Fruit fly (Drosophila melanogaster) whole organism, embryonic: ENCODE results near the gene Takl1.

ENCODE experiments used
- Abd-B ChIP-seq: fragments of 200-800 bp; sonication (Bioruptor generic); optimal IDR thresholded peaks from 2 replicates; lab custom pipeline; 2018; ENCODE audit warnings: missing biosample characterization, mild to moderate bottlenecking, missing genetic modification characterization, moderate library complexity
- Bgb ChIP-seq: fragments of 200-800 bp; sonication (Bioruptor generic); IDR thresholded peaks from 2 replicates; pipeline ENCODE4 v1.3.6; 2022; ENCODE audit warnings: missing biosample characterization, missing genetic modification characterization; ENCODE audit not compliant: partially characterized antibody
- CG10654 ChIP-seq: fragments of 200-800 bp; sonication (Bioruptor generic); optimal IDR thresholded peaks from 2 replicates; lab custom pipeline; 2016; ENCODE audit warnings: missing biosample characterization, missing genetic modification characterization
- CG13624 ChIP-seq: fragments of 200-800 bp; sonication (Bioruptor generic); optimal IDR thresholded peaks from 2 replicates; lab custom pipeline; 2016; ENCODE audit warnings: missing biosample characterization, missing genetic modification characterization
- CG14667 ChIP-seq: fragments of 200-800 bp; sonication (Bioruptor generic); IDR thresholded peaks from 2 replicates; pipeline ENCODE4 v1.3.6; 2022; ENCODE audit warnings: missing biosample characterization, missing genetic modification characterization
- CG17361 ChIP-seq: fragments of 200-800 bp; sonication (Bioruptor generic); IDR thresholded peaks from 3 replicates; pipeline ENCODE4 v1.3.6; 2022; ENCODE audit warnings: missing biosample characterization, missing genetic modification characterization
- CG17612 ChIP-seq: fragments of 200-800 bp; sonication (Bioruptor generic); IDR thresholded peaks from 2 replicates; pipeline ENCODE4 v1.3.6; 2022; ENCODE audit warnings: missing biosample characterization, missing genetic modification characterization
- CG17829 ChIP-seq: fragments of 200-800 bp; optimal IDR thresholded peaks from 2 replicates; lab custom pipeline; 2019; ENCODE audit warnings: missing biosample characterization, mild to moderate bottlenecking, missing genetic modification characterization, moderate library complexity
- CG2875 ChIP-seq: fragments of 200-800 bp; sonication (Bioruptor generic); optimal IDR thresholded peaks from 2 replicates; lab custom pipeline; 2017; ENCODE audit warnings: missing biosample characterization, mild to moderate bottlenecking, missing genetic modification characterization, missing genetic modification reagents
- CG30431 ChIP-seq: fragments of 200-800 bp; sonication (Bioruptor generic); optimal IDR thresholded peaks from 2 replicates; lab custom pipeline; 2017; ENCODE audit warnings: missing biosample characterization, missing genetic modification characterization
- CG3407 ChIP-seq: fragments of 200-800 bp; sonication (Bioruptor generic); optimal IDR thresholded peaks from 2 replicates; lab custom pipeline; 2018; ENCODE audit warnings: missing biosample characterization, mild to moderate bottlenecking, missing genetic modification characterization
- CG3995 ChIP-seq: fragments of 200-800 bp; sonication (Bioruptor generic); optimal IDR thresholded peaks from 3 replicates; lab custom pipeline; 2016; ENCODE audit warnings: missing biosample characterization, missing genetic modification characterization
- CG4328 ChIP-seq: fragments of 200-800 bp; sonication (Bioruptor generic); optimal IDR thresholded peaks from 3 replicates; lab custom pipeline; 2017; ENCODE audit warnings: missing biosample characterization, missing genetic modification reagents, missing genetic modification characterization
- CG7786 ChIP-seq: fragments of 200-800 bp; sonication (Bioruptor generic); optimal IDR thresholded peaks from 2 replicates; lab custom pipeline; 2016; ENCODE audit warnings: missing biosample characterization, missing genetic modification characterization
- CG8089 ChIP-seq: fragments of 200-800 bp; sonication (Bioruptor generic); optimal IDR thresholded peaks from 3 replicates; lab custom pipeline; 2016; ENCODE audit warnings: missing biosample characterization, missing genetic modification characterization
- CTCF ChIP-seq: fragments of 200-800 bp; sonication (Bioruptor generic); optimal IDR thresholded peaks from 2 replicates; lab custom pipeline; 2017; ENCODE audit warnings: missing biosample characterization, mild to moderate bottlenecking, missing genetic modification characterization, moderate library complexity
- D ChIP-seq, 2 experiments: fragments of 200-800 bp in 1 of 2; fragments of >200 bp in 1 of 2; sonication (Bioruptor generic) in 1 of 2; optimal IDR thresholded peaks; 2 replicates in 1 of 2; 3 replicates in 1 of 2; lab custom pipeline; 2017; ENCODE audit warnings: mild to moderate bottlenecking in 1 of 2, missing biosample characterization in 1 of 2, missing genetic modification characterization in 1 of 2, missing genetic modification reagents in 1 of 2
- Dp ChIP-seq: fragments of 200-800 bp; sonication (Bioruptor generic); optimal IDR thresholded peaks from 2 replicates; lab custom pipeline; 2018; ENCODE audit warnings: missing biosample characterization, mild to moderate bottlenecking, missing genetic modification characterization, moderate library complexity
- Dref ChIP-seq: fragments of 200-800 bp; sonication (Bioruptor generic); IDR thresholded peaks from 2 replicates; pipeline ENCODE4 v1.3.6; 2022; ENCODE audit warnings: missing biosample characterization, missing genetic modification characterization
- H15 ChIP-seq: fragments of 200-800 bp; sonication (Bioruptor generic); IDR thresholded peaks from 3 replicates; pipeline ENCODE4 v1.3.6; 2022; ENCODE audit warnings: missing biosample characterization, missing genetic modification characterization
- HLHmδ ChIP-seq: fragments of 200-800 bp; sonication (Bioruptor generic); optimal IDR thresholded peaks from 2 replicates; lab custom pipeline; 2018; ENCODE audit warnings: missing biosample characterization, mild to moderate bottlenecking, missing genetic modification characterization, moderate library complexity
- Hr51 ChIP-seq, 2 experiments: fragments of 200-800 bp; sonication (Bioruptor generic); optimal IDR thresholded peaks; 2 replicates in 1 of 2; 3 replicates in 1 of 2; lab custom pipeline; 2016 to 2018; ENCODE audit warnings: missing biosample characterization in 2 of 2, missing genetic modification characterization in 2 of 2, mild to moderate bottlenecking in 1 of 2, moderate library complexity in 1 of 2
- Myb ChIP-seq: fragments of 200-800 bp; sonication (Bioruptor generic); optimal IDR thresholded peaks from 2 replicates; lab custom pipeline; 2016; ENCODE audit warnings: missing biosample characterization, missing genetic modification characterization
- NFAT ChIP-seq: fragments of 200-800 bp; sonication (Bioruptor generic); IDR thresholded peaks from 2 replicates; pipeline ENCODE4 v1.3.6; 2022; ENCODE audit warnings: missing biosample characterization, missing genetic modification characterization
- Nf-YC ChIP-seq: fragments of 200-800 bp; optimal IDR thresholded peaks from 3 replicates; lab custom pipeline; 2019; ENCODE audit warnings: missing biosample characterization, mild to moderate bottlenecking, missing genetic modification characterization, moderate library complexity
- NfI ChIP-seq: fragments of 200-800 bp; sonication (Bioruptor generic); optimal IDR thresholded peaks from 3 replicates; lab custom pipeline; 2018; ENCODE audit warnings: missing biosample characterization, mild to moderate bottlenecking, missing genetic modification characterization, moderate library complexity
- Rfx ChIP-seq: fragments of 200-800 bp; sonication (Bioruptor generic); IDR thresholded peaks from 2 replicates; pipeline ENCODE4 v1.3.6; 2022; ENCODE audit warnings: missing biosample characterization, missing genetic modification characterization
- Sin3A ChIP-seq: fragments of >200 bp; optimal IDR thresholded peaks from 2 replicates; lab custom pipeline; 2018
- ac ChIP-seq: fragments of 200-800 bp; sonication (Bioruptor generic); optimal IDR thresholded peaks from 3 replicates; lab custom pipeline; 2017; ENCODE audit warnings: missing biosample characterization, mild to moderate bottlenecking, missing genetic modification characterization
- amos ChIP-seq: fragments of 200-800 bp; sonication (Bioruptor generic); IDR thresholded peaks from 2 replicates; pipeline ENCODE4 v1.3.6; 2022; ENCODE audit warnings: missing biosample characterization, missing genetic modification characterization; ENCODE audit not compliant: partially characterized antibody
- bbx ChIP-seq: fragments of 200-800 bp; sonication (Bioruptor generic); IDR thresholded peaks from 2 replicates; pipeline ENCODE4 v1.3.6; 2022; ENCODE audit warnings: missing biosample characterization, missing genetic modification characterization; ENCODE audit not compliant: partially characterized antibody
- bigmax ChIP-seq: fragments of 200-800 bp; sonication (Bioruptor generic); optimal IDR thresholded peaks from 2 replicates; lab custom pipeline; 2018; ENCODE audit warnings: missing biosample characterization, mild to moderate bottlenecking, missing genetic modification characterization
- cas ChIP-seq: fragments of 200-800 bp; sonication (Bioruptor generic); IDR thresholded peaks from 2 replicates; pipeline ENCODE4 v1.3.6; 2022; ENCODE audit warnings: missing biosample characterization, missing genetic modification characterization
- dan ChIP-seq: fragments of 200-800 bp; sonication (Bioruptor generic); IDR thresholded peaks from 2 replicates; pipeline ENCODE4 v1.3.6; 2022; ENCODE audit warnings: missing biosample characterization, missing genetic modification characterization
- dati ChIP-seq: fragments of 200-800 bp; sonication (Bioruptor generic); IDR thresholded peaks from 2 replicates; pipeline ENCODE4 v1.3.6; 2022; ENCODE audit warnings: missing biosample characterization, missing genetic modification characterization
- dmrt11E ChIP-seq: fragments of 200-800 bp; sonication (Bioruptor generic); optimal IDR thresholded peaks from 3 replicates; lab custom pipeline; 2018; ENCODE audit warnings: missing biosample characterization, mild to moderate bottlenecking, missing genetic modification characterization, moderate library complexity
- eyg ChIP-seq: fragments of 200-800 bp; sonication (Bioruptor generic); optimal IDR thresholded peaks from 3 replicates; lab custom pipeline; 2016; ENCODE audit warnings: missing biosample characterization, missing genetic modification characterization
- ftz-f1 ChIP-seq: fragments of 200-800 bp; sonication (Bioruptor generic); optimal IDR thresholded peaks from 2 replicates; lab custom pipeline; 2016; ENCODE audit warnings: missing biosample characterization, missing genetic modification characterization
- kah ChIP-seq: fragments of 200-800 bp; sonication (Bioruptor generic); optimal IDR thresholded peaks from 2 replicates; lab custom pipeline; 2018; ENCODE audit warnings: missing biosample characterization, mild to moderate bottlenecking, missing genetic modification characterization
- knrl ChIP-seq: fragments of 200-800 bp; sonication (Bioruptor generic); IDR thresholded peaks from 3 replicates; pipeline ENCODE4 v1.3.6; 2022; ENCODE audit warnings: missing biosample characterization, missing genetic modification characterization; ENCODE audit not compliant: partially characterized antibody
- maf-S ChIP-seq: fragments of 200-800 bp; sonication (Bioruptor generic); optimal IDR thresholded peaks from 2 replicates; lab custom pipeline; 2016; ENCODE audit warnings: missing biosample characterization, missing genetic modification characterization
- nerfin-2 ChIP-seq: fragments of 200-800 bp; sonication (Bioruptor generic); IDR thresholded peaks from 2 replicates; pipeline ENCODE4 v1.3.6; 2022; ENCODE audit warnings: missing biosample characterization, missing genetic modification characterization; ENCODE audit not compliant: partially characterized antibody
- phol ChIP-seq: fragments of 200-800 bp; sonication (Bioruptor generic); optimal IDR thresholded peaks from 3 replicates; lab custom pipeline; 2018; ENCODE audit warnings: missing biosample characterization, mild to moderate bottlenecking, missing genetic modification characterization, moderate library complexity
- row ChIP-seq: fragments of 200-800 bp; sonication (Bioruptor generic); IDR thresholded peaks from 3 replicates; pipeline ENCODE4 v1.3.6; 2022; ENCODE audit warnings: missing biosample characterization, missing genetic modification characterization
- run ChIP-seq: fragments of 200-800 bp; sonication (Bioruptor generic); optimal IDR thresholded peaks from 3 replicates; lab custom pipeline; 2018; ENCODE audit warnings: missing biosample characterization, mild to moderate bottlenecking, missing genetic modification characterization
- sens-2 ChIP-seq: fragments of 200-800 bp; sonication (Bioruptor generic); IDR thresholded peaks from 2 replicates; pipeline ENCODE4 v1.3.6; 2022; ENCODE audit warnings: missing biosample characterization, missing genetic modification characterization
- sna ChIP-seq: fragments of 200-800 bp; sonication (Bioruptor generic); IDR thresholded peaks from 2 replicates; pipeline ENCODE4 v1.3.6; 2022; ENCODE audit warnings: missing biosample characterization, missing genetic modification characterization; ENCODE audit not compliant: partially characterized antibody
- so ChIP-seq: fragments of 200-800 bp; sonication (Bioruptor generic); IDR thresholded peaks from 3 replicates; pipeline ENCODE4 v1.3.6; 2022; ENCODE audit warnings: missing biosample characterization, missing genetic modification characterization
- sr ChIP-seq: fragments of 200-800 bp; sonication (Bioruptor generic); IDR thresholded peaks from 3 replicates; pipeline ENCODE4 v1.3.6; 2022; ENCODE audit warnings: missing biosample characterization, missing genetic modification characterization
- tna ChIP-seq: fragments of 200-800 bp; sonication (Bioruptor generic); IDR thresholded peaks from 2 replicates; pipeline ENCODE4 v1.3.6; 2022; ENCODE audit warnings: missing biosample characterization, missing genetic modification characterization; ENCODE audit not compliant: partially characterized antibody
- tx ChIP-seq: fragments of 200-800 bp; sonication (Bioruptor generic); optimal IDR thresholded peaks from 2 replicates; lab custom pipeline; 2016; ENCODE audit warnings: missing biosample characterization, missing genetic modification characterization
- usp ChIP-seq: fragments of >200 bp; optimal IDR thresholded peaks from 2 replicates; lab custom pipeline; 2017; ENCODE audit warnings: missing biosample characterization, missing genetic modification characterization

Takl1 gene

DNA sequence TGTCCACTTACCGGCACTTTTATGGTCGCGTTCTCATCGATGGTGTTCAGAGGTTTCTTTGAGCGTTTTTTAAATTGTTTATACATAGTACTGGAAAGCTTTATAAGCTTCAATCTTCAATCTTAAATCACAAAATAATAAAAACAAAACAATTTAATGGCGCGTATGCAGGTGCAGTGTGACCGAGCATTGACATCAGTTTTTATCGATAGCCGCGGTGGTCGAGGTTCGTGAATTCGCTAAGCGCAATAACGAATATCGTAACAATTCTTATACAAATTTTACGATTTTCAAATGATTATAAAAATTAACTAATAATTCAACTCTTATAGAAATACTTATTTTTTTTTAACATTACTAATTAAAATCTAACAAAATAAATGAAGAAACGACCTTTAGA is 43.6 kb upstream of the Takl1 start, which contains the start of gene Fancd2 (continued):
- TF ChIP-seq run (no peak), NfI (GFP tag; lab: Kevin White, UChicago) (no peak), bigmax (GFP tag; lab: Kevin White, UChicago) (no peak), ac (GFP tag; lab: Kevin White, UChicago) (no peak), Rfx (GFP tag; lab: Robert Waterston, UW) (no peak), sens-2 (GFP tag; lab: Robert Waterston, UW) (no peak), amos (peak; percentile 72), Sin3A (lab: Kevin White, UChicago) (no peak), bbx (GFP tag; lab: Robert Waterston, UW) (peak; percentile 56; the same call in 1 of the 2 replicates), Dp (GFP tag; lab: Kevin White, UChicago) (peak; percentile 89), dan (no peak), Nf-YC (tag; lab: Kevin White, UChicago) (no peak), CG7786 (no peak), D (optimal IDR thresholded peaks at IDR 0.05; lab: Kevin White, UChicago) (no peak), D (GFP tag; optimal IDR thresholded peaks at IDR 0.05; lab: Kevin White, UChicago) (no peak), row (GFP tag; lab: Robert Waterston, UW) (no peak), CG4328 (GFP tag; lab: Kevin White, UChicago) (no peak), Myb (GFP tag; lab: Kevin White, UChicago) (no peak), dati (GFP tag; lab: Robert Waterston, UW) (no peak), CG8089 (GFP tag; lab: Kevin White, UChicago) (no peak), cas (GFP tag; lab: Robert Waterston, UW) (no peak), CG10654 (GFP tag; lab: Kevin White, UChicago) (no peak), CG17829 (no peak), nerfin-2 (no peak), CG17361 (GFP tag; lab: Robert Waterston, UW) (no peak), HLHmδ (GFP tag; lab: Kevin White, UChicago) (no peak), sna (peak; percentile 58; the same call in 1 of the 2 replicates), CG17612 (GFP tag; lab: Robert Waterston, UW) (no peak), CG2875 (GFP tag; lab: Kevin White, UChicago) (no peak), dmrt11E (tag; lab: Kevin White, UChicago) (no peak), CG13624 (GFP tag; lab: Kevin White, UChicago) (no peak), CG14667 (no peak), tna (GFP tag; lab: Robert Waterston, UW) (no peak), phol (tag; lab: Kevin White, UChicago) (peak; percentile 84), H15 (GFP tag; lab: Robert Waterston, UW) (no peak), Bgb (peak; percentile 79), eyg (GFP tag; lab: Kevin White, UChicago) (no peak), tx (GFP tag; lab: Kevin White, UChicago) (no peak), maf-S (GFP tag; lab: Kevin White, UChicago) (no peak), NFAT (GFP tag; lab: Robert Waterston, UW) (no peak), CG30431 (GFP tag; lab: Kevin White, UChicago) (no peak), Abd-B (GFP tag; lab: Kevin White, UChicago) (no peak), CG3407 (no peak), so (GFP tag; lab: Robert Waterston, UW) (no peak), ftz-f1 (GFP tag; lab: Kevin White, UChicago) (no peak), knrl (peak; percentile 70), usp (GFP tag; lab: Kevin White, UChicago) (no peak), CG3995 (GFP tag; lab: Kevin White, UChicago) (no peak), CTCF (GFP tag; lab: Kevin White, UChicago) (peak; percentile 10), Hr51 (GFP tag; optimal IDR thresholded peaks at IDR 0.05; lab: Kevin White, UChicago) (no peak), Dref (GFP tag; lab: Robert Waterston, UW) (peak; percentile 80), kah (GFP tag; lab: Kevin White, UChicago) (no peak), sr (no peak)
